Worm (Caenorhabditis elegans): Measurements from ENCODE around the gene ZK262.19.

DNA sequence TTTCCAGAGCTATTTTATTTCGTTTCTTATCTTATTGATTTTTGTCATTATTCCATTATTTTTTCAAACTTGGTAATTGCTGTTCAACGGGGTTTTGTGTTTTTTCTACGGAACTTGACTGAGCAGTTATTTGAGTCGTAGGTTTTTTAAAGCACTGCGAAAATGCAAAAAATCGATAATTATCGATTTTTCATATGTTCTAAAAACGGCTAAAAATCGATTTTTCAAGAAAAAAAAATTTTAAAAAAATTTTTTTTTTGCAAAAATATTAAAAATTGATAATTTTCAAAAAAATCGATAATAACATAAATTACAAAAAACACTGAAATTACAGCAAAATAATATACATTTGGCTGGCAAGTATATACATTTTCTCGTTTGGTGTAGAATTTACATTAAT, 49.9 kb downstream of the ZK262.19 start:
- no peak for TF ChIP-seq F13H6.1 (tag; optimal IDR thresholded peaks at IDR 0.05)
- no peak for TF ChIP-seq pqm-1 (tag; optimal IDR thresholded peaks at IDR 0.05)
- no peak for TF ChIP-seq pha-4 (tag; optimal IDR thresholded peaks at IDR 0.05)

All from whole organism, late embryonic.